In genomic region chr3R:6025227-6025626, dm6 we compare ENCODE assay signal across 2 fruit fly cellular contexts.
TF ChIP-seq lines count a peak whose summit lies in the region.

No protein-coding gene starts in this region.

TF ChIP-seq in whole organism, adult, 20 proteins besides CTCF, POLR2A, EP300 and RAD21:
- peak; percentile 51 for TF ChIP-seq kay (GFP tag; lab: Kevin White, UChicago; ENCODE audit: borderline replicate concordance)
- TF ChIP-seq Mnt (GFP tag; optimal IDR thresholded peaks at IDR 0.05; lab: Kevin White, UChicago) = no peak
TF ChIP-seq in whole organism, adult: peak in this region for 1.

TF ChIP-seq in whole organism, prepupa, 60 proteins besides CTCF, POLR2A, EP300 and RAD21:
- TF ChIP-seq Sox102F (GFP tag; optimal IDR thresholded peaks at IDR 0.05; lab: Kevin White, UChicago) (no peak), spab (GFP tag; optimal IDR thresholded peaks at IDR 0.05; lab: Kevin White, UChicago) (no peak), Ets21C (GFP tag; optimal IDR thresholded peaks at IDR 0.05; lab: Kevin White, UChicago) (no peak), CG6163 (GFP tag; IDR thresholded peaks at IDR 0.05; lab: Robert Waterston, UW) (no peak), Sox14 (GFP tag; optimal IDR thresholded peaks at IDR 0.05; lab: Kevin White, UChicago) (no peak), fkh (GFP tag; optimal IDR thresholded peaks at IDR 0.05; lab: Kevin White, UChicago) (no peak), Gug (GFP tag; IDR thresholded peaks at IDR 0.05; lab: Robert Waterston, UW) (no peak), Eip78C (GFP tag; lab: Kevin White, UChicago) (peak; percentile 38), svp (GFP tag; lab: Kevin White, UChicago) (peak; percentile 89), CG9139 (GFP tag; optimal IDR thresholded peaks at IDR 0.05; lab: Kevin White, UChicago) (no peak), CG11294 (GFP tag; IDR thresholded peaks at IDR 0.05; lab: Robert Waterston, UW) (no peak)
